Worm (Caenorhabditis elegans) whole organism, midembryonic: Measurements from ENCODE around the gene ekl-5.

Experiments used
- cog-1 ChIP-seq: sonication (generic microtip); optimal IDR thresholded peaks from 2 replicates; lab custom pipeline; 2016; ENCODE audit warnings: missing genetic modification characterization, missing compliant biosample characterization
- flt-1 ChIP-seq: fragments of 200-800 bp; sonication (Bioruptor generic); IDR thresholded peaks from 2 replicates; pipeline ENCODE4 v1.3.6; 2022; ENCODE audit warnings: missing genetic modification characterization, missing compliant biosample characterization
- ref-1 ChIP-seq: fragments of 200-800 bp; sonication (Bioruptor generic); conservative IDR thresholded peaks from 2 replicates; pipeline ENCODE4 v1.3.6; 2022; ENCODE audit warnings: missing genetic modification reagents, missing genetic modification characterization, missing compliant biosample characterization
- tab-1 ChIP-seq: fragments of 200-800 bp; sonication (Bioruptor generic); IDR thresholded peaks from 2 replicates; pipeline ENCODE4 v1.3.6; 2022; ENCODE audit warnings: missing genetic modification characterization, missing compliant biosample characterization

DNA sequence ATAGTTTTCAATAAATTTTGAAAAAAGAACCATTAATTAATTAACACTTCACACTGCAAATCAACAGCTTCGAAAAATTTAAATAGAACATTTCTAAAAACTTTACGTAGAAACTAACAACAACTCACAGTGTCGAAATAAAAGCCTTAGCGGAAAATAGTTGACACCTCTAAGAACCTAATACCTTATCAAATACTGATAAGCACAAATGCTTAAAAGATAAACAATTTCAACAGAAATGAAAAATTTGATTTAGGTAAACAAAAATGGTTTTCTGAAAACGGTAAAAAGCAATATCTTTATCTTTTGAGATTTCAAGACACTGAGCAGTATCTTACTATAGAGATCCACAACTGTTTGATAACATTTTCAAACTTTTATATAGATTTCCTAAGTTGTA lies 40.1 kb downstream of the ekl-5 start:
- TF ChIP-seq flt-1 (GFP tag; lab: Robert Waterston, UW) = no peak
- no peak for TF ChIP-seq ref-1 (GFP tag; lab: Robert Waterston, UW)
- TF ChIP-seq cog-1 (tag; lab: Kevin White, UChicago) = no peak
- TF ChIP-seq tab-1 (GFP tag; lab: Robert Waterston, UW) = no peak
